Worm (Caenorhabditis elegans) whole organism, L1 larva: ENCODE results near the gene srh-67.
A peak's percentile ranks its signal among the peaks of the same experiment; 100 is the strongest.

Experiments
- C04F5.9 ChIP-seq: sonication (generic microtip); optimal IDR thresholded peaks from 2 replicates; lab custom pipeline; 2016; ENCODE audit warnings: missing genetic modification characterization, missing compliant biosample characterization
- C16A3.4 ChIP-seq: fragments of 150-350 bp; optimal IDR thresholded peaks from 2 replicates; lab custom pipeline; 2014; ENCODE audit warnings: missing biosample characterization, missing genetic modification characterization
- aha-1 ChIP-seq: fragments of 150-350 bp; optimal IDR thresholded peaks from 2 replicates; lab custom pipeline; 2014; ENCODE audit warnings: missing biosample characterization, missing genetic modification characterization
- alr-1 ChIP-seq: fragments of 200-800 bp; sonication (Bioruptor generic); optimal IDR thresholded peaks from 2 replicates; lab custom pipeline; 2018; ENCODE audit warnings: borderline replicate concordance, mild to moderate bottlenecking, missing genetic modification characterization, missing compliant biosample characterization
- aly-2 ChIP-seq: fragments of 150-350 bp; optimal IDR thresholded peaks from 2 replicates; lab custom pipeline; 2014; ENCODE audit warnings: missing biosample characterization, missing genetic modification characterization
- ama-1 ChIP-seq: fragments of 150-350 bp; optimal IDR thresholded peaks from 2 replicates; lab custom pipeline; 2014
- ceh-8 ChIP-seq: fragments of 200-800 bp; sonication (Bioruptor generic); optimal IDR thresholded peaks from 2 replicates; lab custom pipeline; 2018; ENCODE audit warnings: mild to moderate bottlenecking, missing genetic modification characterization, moderate library complexity, missing compliant biosample characterization
- ceh-88 ChIP-seq: fragments of 200-800 bp; sonication (Bioruptor generic); IDR thresholded peaks from 2 replicates; pipeline ENCODE4 v1.3.6; 2022; ENCODE audit warnings: missing genetic modification characterization, missing compliant biosample characterization
- ceh-90 ChIP-seq: sonication (generic microtip); optimal IDR thresholded peaks from 2 replicates; lab custom pipeline; 2016; ENCODE audit warnings: missing genetic modification characterization, missing compliant biosample characterization
- dpl-1 ChIP-seq, 3 experiments: fragments of 150-350 bp in 2 of 3; sonication (generic microtip) in 1 of 3; optimal IDR thresholded peaks; 2 replicates each; lab custom pipeline; 2014 to 2017; ENCODE audit warnings: missing biosample characterization in 3 of 3, missing genetic modification characterization in 3 of 3, missing genetic modification reagents in 3 of 3
- dsc-1 ChIP-seq: sonication (generic microtip); optimal IDR thresholded peaks from 2 replicates; lab custom pipeline; 2016; ENCODE audit warnings: mild to moderate bottlenecking, missing genetic modification characterization, missing compliant biosample characterization
- efl-1 ChIP-seq, 4 experiments: fragments of 150-350 bp; optimal IDR thresholded peaks in 3 of 4; peaks in 1 of 4; 1 replicate in 1 of 4; 2 replicates in 3 of 4; lab custom pipeline; 2014; ENCODE audit warnings: missing biosample characterization in 2 of 4, missing genetic modification characterization in 2 of 4, missing genetic modification reagents in 2 of 4
- egl-13 ChIP-seq: sonication (generic microtip); optimal IDR thresholded peaks from 2 replicates; lab custom pipeline; 2016; ENCODE audit warnings: missing genotype, missing genetic modification reagents, missing genetic modification characterization, missing compliant biosample characterization
- egl-27 ChIP-seq, 2 experiments: fragments of 150-350 bp in 1 of 2; sonication (generic microtip); optimal IDR thresholded peaks; 3 replicates each; lab custom pipeline; 2017 to 2018; ENCODE audit warnings: missing biosample characterization in 2 of 2, missing genetic modification characterization in 2 of 2, missing genetic modification reagents in 2 of 2
- elt-3 ChIP-seq, 6 experiments: fragments of 150-350 bp in 1 of 6; sonication (generic microtip); optimal IDR thresholded peaks; 2 replicates each; lab custom pipeline; 2017 to 2018; ENCODE audit warnings: missing biosample characterization in 6 of 6, missing genetic modification characterization in 6 of 6, inconsistent platforms in 1 of 6
- fkh-8 ChIP-seq: sonication (generic microtip); optimal IDR thresholded peaks from 2 replicates; lab custom pipeline; 2016; ENCODE audit warnings: mild to moderate bottlenecking, missing genetic modification characterization, missing compliant biosample characterization
- fos-1 ChIP-seq: fragments of 150-350 bp; optimal IDR thresholded peaks from 2 replicates; lab custom pipeline; 2014; ENCODE audit warnings: missing biosample characterization, missing genetic modification characterization
- grh-1 ChIP-seq: fragments of 200-800 bp; sonication (Bioruptor generic); IDR thresholded peaks from 2 replicates; pipeline ENCODE4 v1.3.6; 2022; ENCODE audit warnings: missing genetic modification reagents, missing genetic modification characterization, missing compliant biosample characterization
- hlh-17 ChIP-seq: fragments of 200-800 bp; sonication (Bioruptor generic); optimal IDR thresholded peaks from 2 replicates; lab custom pipeline; 2018; ENCODE audit warnings: missing genetic modification characterization, mild to moderate bottlenecking, missing compliant biosample characterization, moderate library complexity, borderline replicate concordance
- hlh-4 ChIP-seq: sonication (generic microtip); optimal IDR thresholded peaks from 2 replicates; lab custom pipeline; 2016; ENCODE audit warnings: mild to moderate bottlenecking, missing genetic modification characterization, missing compliant biosample characterization
- hpl-2 ChIP-seq: fragments of 150-350 bp; optimal IDR thresholded peaks from 2 replicates; lab custom pipeline; 2014; ENCODE audit warnings: missing biosample characterization, missing genetic modification reagents, missing genetic modification characterization
- irx-1 ChIP-seq: sonication (generic microtip); optimal IDR thresholded peaks from 2 replicates; lab custom pipeline; 2016; ENCODE audit warnings: missing genetic modification characterization, missing compliant biosample characterization
- isw-1 ChIP-seq: fragments of 200-800 bp; sonication (Bioruptor generic); IDR thresholded peaks from 2 replicates; pipeline ENCODE4 v1.3.6; 2022; ENCODE audit warnings: missing genetic modification characterization, missing compliant biosample characterization
- jun-1 ChIP-seq: fragments of 150-350 bp; optimal IDR thresholded peaks from 2 replicates; lab custom pipeline; 2014; ENCODE audit warnings: missing biosample characterization, missing genetic modification reagents, missing genetic modification characterization
- lin-13 ChIP-seq: fragments of 150-350 bp; optimal IDR thresholded peaks from 2 replicates; lab custom pipeline; 2014; ENCODE audit warnings: missing biosample characterization, missing genetic modification reagents, missing genetic modification characterization
- lin-14 ChIP-seq: fragments of 200-800 bp; sonication (Bioruptor generic); optimal IDR thresholded peaks from 2 replicates; lab custom pipeline; 2018; ENCODE audit warnings: mild to moderate bottlenecking, missing genetic modification characterization, moderate library complexity, missing compliant biosample characterization
- lin-39 ChIP-seq: fragments of 150-350 bp; optimal IDR thresholded peaks from 2 replicates; lab custom pipeline; 2014; ENCODE audit warnings: missing biosample characterization, missing genetic modification reagents, missing genetic modification characterization
- lir-3 ChIP-seq: sonication (generic microtip); optimal IDR thresholded peaks from 2 replicates; lab custom pipeline; 2016; ENCODE audit warnings: mild to moderate bottlenecking, missing genetic modification characterization, moderate library complexity, missing compliant biosample characterization; ENCODE audit not compliant: poor library complexity
- lsy-2 ChIP-seq, 2 experiments: fragments of 150-350 bp; optimal IDR thresholded peaks; 2 replicates each; lab custom pipeline; 2014; ENCODE audit warnings: missing biosample characterization in 2 of 2, missing genetic modification characterization in 2 of 2
- mab-9 ChIP-seq: fragments of 200-800 bp; sonication (Bioruptor generic); IDR thresholded peaks from 2 replicates; pipeline ENCODE4 v1.3.6; 2022; ENCODE audit warnings: missing genetic modification reagents, missing genetic modification characterization, missing compliant biosample characterization
- mep-1 ChIP-seq: fragments of 150-350 bp; optimal IDR thresholded peaks from 2 replicates; lab custom pipeline; 2014; ENCODE audit warnings: missing biosample characterization, missing genetic modification characterization
- nhr-19 ChIP-seq: fragments of 200-800 bp; sonication (Bioruptor generic); conservative IDR thresholded peaks from 2 replicates; pipeline ENCODE4 v1.3.6; 2022; ENCODE audit warnings: missing genetic modification characterization, missing compliant biosample characterization
- nhr-20 ChIP-seq: sonication (generic microtip); optimal IDR thresholded peaks from 2 replicates; lab custom pipeline; 2016; ENCODE audit warnings: mild to moderate bottlenecking, missing genetic modification characterization, missing compliant biosample characterization
- nhr-47 ChIP-seq: sonication (generic microtip); optimal IDR thresholded peaks from 2 replicates; lab custom pipeline; 2016; ENCODE audit warnings: mild to moderate bottlenecking, missing genetic modification characterization, moderate library complexity, missing compliant biosample characterization
- nhr-76 ChIP-seq: sonication (generic microtip); optimal IDR thresholded peaks from 2 replicates; lab custom pipeline; 2017; ENCODE audit warnings: missing biosample characterization, missing genetic modification characterization
- skn-1 ChIP-seq: fragments of 150-350 bp; optimal IDR thresholded peaks from 2 replicates; lab custom pipeline; 2014; ENCODE audit warnings: missing biosample characterization, missing genetic modification characterization
- tlp-1 ChIP-seq: fragments of 150-350 bp; optimal IDR thresholded peaks from 2 replicates; lab custom pipeline; 2014; ENCODE audit warnings: missing biosample characterization, missing genetic modification characterization
- unc-130 ChIP-seq: fragments of 150-350 bp; optimal IDR thresholded peaks from 2 replicates; lab custom pipeline; 2017; ENCODE audit warnings: missing biosample characterization, missing genetic modification characterization, inconsistent platforms
- unc-30 ChIP-seq: sonication (generic microtip); optimal IDR thresholded peaks from 2 replicates; lab custom pipeline; 2017; ENCODE audit warnings: missing biosample characterization, missing genetic modification characterization
- unc-86 ChIP-seq: sonication (generic microtip); optimal IDR thresholded peaks from 2 replicates; lab custom pipeline; 2016; ENCODE audit warnings: missing genetic modification characterization, missing compliant biosample characterization
- vab-15 ChIP-seq: sonication (generic microtip); optimal IDR thresholded peaks from 2 replicates; lab custom pipeline; 2017; ENCODE audit warnings: missing genotype, mild to moderate bottlenecking, missing genetic modification characterization, missing compliant biosample characterization
- zag-1 ChIP-seq: fragments of 150-350 bp; optimal IDR thresholded peaks from 2 replicates; lab custom pipeline; 2014; ENCODE audit warnings: missing biosample characterization, missing genetic modification characterization
- zip-4 ChIP-seq: fragments of 200-800 bp; sonication (Bioruptor generic); optimal IDR thresholded peaks from 2 replicates; lab custom pipeline; 2018; ENCODE audit warnings: mild to moderate bottlenecking, missing genetic modification characterization, moderate library complexity, missing compliant biosample characterization
- ztf-4 ChIP-seq: fragments of 150-350 bp; optimal IDR thresholded peaks from 2 replicates; lab custom pipeline; 2014; ENCODE audit warnings: missing biosample characterization, missing genetic modification characterization

Gene srh-67

DNA sequence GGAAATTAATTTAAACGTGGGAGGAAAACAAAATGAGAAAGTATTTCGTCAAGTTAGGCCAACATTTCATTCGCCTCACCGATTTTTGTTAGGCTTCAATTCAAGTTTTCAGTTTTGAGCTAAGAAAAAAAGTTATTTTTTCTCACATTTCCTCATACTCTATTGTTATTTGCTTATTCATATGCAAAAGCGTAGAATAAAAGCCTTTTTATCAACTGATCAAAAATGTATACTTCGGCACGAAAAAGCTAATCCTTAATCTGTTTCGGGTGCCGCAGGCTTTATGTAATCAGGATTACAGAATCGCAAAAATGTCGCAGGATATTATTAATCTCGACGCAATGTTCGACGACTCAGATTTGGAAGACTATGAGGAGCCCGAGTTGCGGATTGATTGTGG, 18.8 kb upstream of the srh-67 start, which contains the start of gene T21B4.15:
T21B4.15 (plus strand) TSS at position 301 of the 400 bp plus-strand sequence.
- peak; percentile 53 for TF ChIP-seq dsc-1
- no peak for TF ChIP-seq isw-1
- no peak for TF ChIP-seq nhr-76 (tag; lab: Kevin White, UChicago)
- TF ChIP-seq dpl-1 (GFP tag; optimal IDR thresholded peaks at IDR 0.05; lab: Kevin White, UChicago) = no peak
- TF ChIP-seq alr-1 (tag; lab: Kevin White, UChicago) = no peak
- TF ChIP-seq fos-1 (tag; lab: Kevin White, UChicago) = no peak
- peak; percentile 25 for TF ChIP-seq lin-14 (GFP tag; lab: Kevin White, UChicago)

DNA sequence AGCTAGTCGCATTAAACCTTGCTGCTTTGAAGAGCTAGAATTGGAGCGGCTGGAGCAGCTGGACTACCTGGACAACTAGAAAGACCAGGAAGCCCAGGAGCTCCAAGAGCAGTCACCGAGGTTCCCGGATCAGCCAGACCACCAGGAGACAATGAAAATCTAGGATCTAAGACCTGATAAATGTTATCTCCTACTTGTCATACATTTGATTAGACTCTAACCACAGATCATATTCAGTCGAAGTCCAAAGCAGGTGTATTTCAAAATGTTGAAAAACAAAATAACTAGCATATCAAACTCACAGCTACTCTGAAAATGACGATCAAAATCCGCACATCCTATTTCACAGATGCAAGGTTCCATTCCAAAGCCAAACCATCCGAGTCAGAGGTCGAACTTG, 16.8 kb upstream of the srh-67 start, which contains the start of gene srz-6:
srz-6 (plus strand) TSS at position 301 of the 400 bp plus-strand sequence.
- no peak for TF ChIP-seq egl-13
- no peak for TF ChIP-seq ceh-8 (GFP tag; lab: Kevin White, UChicago)
- TF ChIP-seq C16A3.4 = no peak
- no peak for TF ChIP-seq mep-1 (tag; lab: Kevin White, UChicago)
- TF ChIP-seq aly-2 (tag; lab: Kevin White, UChicago) = no peak
- TF ChIP-seq egl-27 (tag; optimal IDR thresholded peaks at IDR 0.05; lab: Kevin White, UChicago) = no peak
- TF ChIP-seq hpl-2 (GFP tag; lab: Kevin White, UChicago) = no peak
- no peak for TF ChIP-seq ceh-88 (GFP tag; lab: Robert Waterston, UW)
- no peak for TF ChIP-seq zip-4 (GFP tag; lab: Kevin White, UChicago)
- no peak for TF ChIP-seq alr-1 (tag; lab: Kevin White, UChicago)
- no peak for TF ChIP-seq hlh-4
- TF ChIP-seq unc-30 (tag; lab: Kevin White, UChicago) = no peak

DNA sequence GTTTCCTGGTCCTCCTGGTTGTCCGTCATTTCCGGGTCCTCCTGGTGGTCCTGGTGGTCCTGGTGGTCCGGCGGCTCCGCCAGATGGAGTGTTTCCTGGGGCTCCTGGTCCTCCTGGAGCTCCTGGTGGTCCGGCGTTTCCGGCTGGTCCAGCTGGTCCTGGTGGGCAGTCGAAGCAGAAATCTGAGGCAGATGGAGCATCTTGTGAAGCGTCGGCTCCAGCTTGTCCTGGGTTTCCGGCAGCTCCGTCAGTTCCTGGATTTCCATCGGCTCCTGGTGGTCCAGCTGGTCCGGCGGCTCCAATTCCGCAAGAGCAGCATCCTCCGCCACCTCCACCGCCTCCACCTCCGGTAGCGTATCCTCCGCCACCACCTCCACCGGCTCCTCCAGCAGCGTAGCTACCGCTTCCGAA, 14.7 kb upstream of the srh-67 start:
- TF ChIP-seq nhr-19 (no peak), lir-3 (no peak), fkh-8 (tag; lab: Kevin White, UChicago) (no peak), ceh-8 (GFP tag; lab: Kevin White, UChicago) (peak; percentile 50)

DNA sequence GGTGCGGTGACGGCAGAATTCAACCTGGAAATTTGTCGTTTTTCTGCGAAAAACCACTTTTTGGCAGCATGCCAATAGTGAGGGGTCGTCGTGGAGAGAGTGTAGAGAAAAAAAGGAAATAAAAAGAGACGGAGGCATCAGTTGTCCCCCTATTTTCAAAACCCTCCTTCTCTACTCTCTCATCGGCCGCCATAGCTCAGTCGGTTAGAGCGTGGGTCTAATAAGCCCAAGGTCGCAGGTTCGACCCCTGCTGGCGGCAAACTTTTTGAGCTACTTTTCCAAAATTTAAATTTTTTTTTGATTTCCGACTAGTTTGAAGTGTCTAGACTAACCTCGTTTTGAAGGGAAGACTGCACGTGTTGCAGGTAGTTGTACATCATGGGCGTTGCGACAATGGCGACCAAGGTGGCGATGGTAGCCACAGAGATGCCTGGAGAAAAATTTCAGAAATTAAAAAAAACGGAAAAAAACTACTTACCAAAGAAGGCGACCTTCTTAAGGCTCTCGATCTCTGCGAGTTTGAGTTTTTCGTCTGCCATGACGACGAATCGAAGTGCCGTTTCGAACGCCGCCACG, 14.1 kb upstream of the srh-67 start, which contains the start of gene col-85:
col-85 (minus strand) TSS at position 540 of the 576 bp plus-strand sequence.
- TF ChIP-seq lsy-2 (tag; optimal IDR thresholded peaks at IDR 0.05; lab: Kevin White, UChicago) = peak; percentile 57 to 68
- no peak for TF ChIP-seq ama-1 (lab: Kevin White, UChicago)
- peak; percentile 54 for TF ChIP-seq lin-13 (GFP tag; lab: Kevin White, UChicago)
- peak; percentile 57 for TF ChIP-seq irx-1 (tag; lab: Kevin White, UChicago)
- no peak for TF ChIP-seq egl-13
- TF ChIP-seq elt-3 (tag; optimal IDR thresholded peaks at IDR 0.05; lab: Kevin White, UChicago) = peak in 2 of 6 experiments; percentile 10 to 30
- TF ChIP-seq zag-1 (tag; lab: Kevin White, UChicago) = no peak
- TF ChIP-seq grh-1 (GFP tag; lab: Robert Waterston, UW) = peak; percentile 43; the same call in 1 of the 2 replicates
- TF ChIP-seq nhr-19 = peak; percentile 76
- no peak for TF ChIP-seq ceh-90 (tag; lab: Kevin White, UChicago)
- TF ChIP-seq mep-1 (tag; lab: Kevin White, UChicago) = peak; percentile 56
- TF ChIP-seq nhr-47 (tag; lab: Kevin White, UChicago) = peak; percentile 82
- peak; percentile 69 for TF ChIP-seq fos-1 (tag; lab: Kevin White, UChicago)
- no peak for TF ChIP-seq ztf-4 (tag; lab: Kevin White, UChicago)
- TF ChIP-seq nhr-20 (tag; lab: Kevin White, UChicago) = peak; percentile 70
- TF ChIP-seq vab-15 (tag; lab: Kevin White, UChicago) = peak; percentile 63
- no peak for TF ChIP-seq nhr-76 (tag; lab: Kevin White, UChicago)
- TF ChIP-seq mab-9 (GFP tag; lab: Robert Waterston, UW) = 0 out of 2 replicates have a peak, but pooled peaks have one; percentile 41
- TF ChIP-seq tlp-1 = no peak
- TF ChIP-seq skn-1 = peak; percentile 53
- TF ChIP-seq unc-86 (tag; lab: Kevin White, UChicago) = peak; percentile 49
- no peak for TF ChIP-seq hlh-4
- no peak for TF ChIP-seq aha-1 (tag; lab: Kevin White, UChicago)
- TF ChIP-seq unc-30 (tag; lab: Kevin White, UChicago) = no peak
- TF ChIP-seq hlh-17 (GFP tag; lab: Kevin White, UChicago) = no peak
- peak; percentile 44 to 66 (median 54) for TF ChIP-seq dpl-1 (GFP tag; optimal IDR thresholded peaks at IDR 0.05; lab: Kevin White, UChicago)
- peak; percentile 83 for TF ChIP-seq fkh-8 (tag; lab: Kevin White, UChicago)
- peak; percentile 37 for TF ChIP-seq jun-1 (tag; lab: Kevin White, UChicago)
- peak; percentile 12 for TF ChIP-seq unc-130 (tag; lab: Kevin White, UChicago)
- no peak for TF ChIP-seq C04F5.9 (tag; lab: Kevin White, UChicago)
- TF ChIP-seq lin-39 (tag; lab: Kevin White, UChicago) = no peak
- peak; percentile 65 to 71 for TF ChIP-seq efl-1 (optimal IDR thresholded peaks at IDR 0.05; lab: Kevin White, UChicago)
- TF ChIP-seq efl-1 (GFP tag; optimal IDR thresholded peaks at IDR 0.05 in 1 of 2; lab: Kevin White, UChicago) = peak; percentile 66 to 97
